Worm (Caenorhabditis elegans) whole organism, L4 larva: ENCODE measurements around the gene kin-30.

ENCODE experiments used
- Y5F2A.4 ChIP-seq: fragments of 200-800 bp; sonication (Bioruptor generic); optimal IDR thresholded peaks from 2 replicates; lab custom pipeline; 2018; ENCODE audit warnings: mild to moderate bottlenecking, missing genetic modification characterization, missing compliant biosample characterization
- ama-1 ChIP-seq: fragments of 150-350 bp; optimal IDR thresholded peaks from 2 replicates; lab custom pipeline; 2014; ENCODE audit warnings: inconsistent platforms, mixed read lengths
- daf-16 ChIP-seq, 3 experiments: sonication (generic microtip); optimal IDR thresholded peaks; 2 replicates each; lab custom pipeline; 2016 to 2017; ENCODE audit warnings: missing genetic modification characterization in 3 of 3, missing genetic modification reagents in 3 of 3, mild to moderate bottlenecking in 2 of 3, missing compliant biosample characterization in 2 of 3, missing biosample characterization in 1 of 3, moderate library complexity in 1 of 3
- dve-1 ChIP-seq: sonication (generic microtip); optimal IDR thresholded peaks from 2 replicates; lab custom pipeline; 2017; ENCODE audit warnings: antibody characterized with exemption, mild to moderate bottlenecking, missing genetic modification characterization, missing compliant biosample characterization; ENCODE audit not compliant: insufficient read depth
- fkh-10 ChIP-seq: fragments of 150-350 bp; optimal IDR thresholded peaks from 2 replicates; lab custom pipeline; 2014; ENCODE audit warnings: missing biosample characterization, missing genetic modification reagents, missing genetic modification characterization
- hlh-30 ChIP-seq: sonication (generic microtip); optimal IDR thresholded peaks from 2 replicates; lab custom pipeline; 2017; ENCODE audit warnings: antibody characterized with exemption, mild to moderate bottlenecking, missing genetic modification characterization, missing compliant biosample characterization; ENCODE audit not compliant: insufficient read depth
- nhr-11 ChIP-seq: fragments of 150-350 bp; optimal IDR thresholded peaks from 2 replicates; lab custom pipeline; 2014; ENCODE audit warnings: missing biosample characterization, missing genetic modification characterization
- nhr-76 ChIP-seq: fragments of 150-350 bp; optimal IDR thresholded peaks from 2 replicates; lab custom pipeline; 2014; ENCODE audit warnings: missing biosample characterization, missing genetic modification characterization
- nhr-77 ChIP-seq: fragments of 150-350 bp; optimal IDR thresholded peaks from 2 replicates; lab custom pipeline; 2014; ENCODE audit warnings: missing biosample characterization, missing genetic modification characterization
- pha-4 ChIP-seq, 2 experiments: fragments of 150-350 bp in 1 of 2; fragments of 200-800 bp in 1 of 2; sonication (Bioruptor generic) in 1 of 2; IDR thresholded peaks in 1 of 2; optimal IDR thresholded peaks in 1 of 2; 2 replicates each; pipeline versions ENCODE4 v1.3.6 to Lab custom; 2014 to 2022; ENCODE audit warnings: missing genetic modification characterization in 2 of 2, missing genetic modification reagents in 2 of 2, missing biosample characterization in 1 of 2, missing compliant biosample characterization in 1 of 2
- saeg-2 ChIP-seq: fragments of 200-800 bp; sonication (Bioruptor generic); IDR thresholded peaks from 2 replicates; pipeline ENCODE4 v1.3.6; 2022; ENCODE audit warnings: missing genetic modification reagents, missing genetic modification characterization, missing compliant biosample characterization
- snpc-1.2 ChIP-seq: fragments of 200-800 bp; sonication (Bioruptor generic); IDR thresholded peaks from 2 replicates; pipeline ENCODE4 v1.3.6; 2022; ENCODE audit warnings: missing genetic modification reagents, missing genetic modification characterization, missing compliant biosample characterization

DNA sequence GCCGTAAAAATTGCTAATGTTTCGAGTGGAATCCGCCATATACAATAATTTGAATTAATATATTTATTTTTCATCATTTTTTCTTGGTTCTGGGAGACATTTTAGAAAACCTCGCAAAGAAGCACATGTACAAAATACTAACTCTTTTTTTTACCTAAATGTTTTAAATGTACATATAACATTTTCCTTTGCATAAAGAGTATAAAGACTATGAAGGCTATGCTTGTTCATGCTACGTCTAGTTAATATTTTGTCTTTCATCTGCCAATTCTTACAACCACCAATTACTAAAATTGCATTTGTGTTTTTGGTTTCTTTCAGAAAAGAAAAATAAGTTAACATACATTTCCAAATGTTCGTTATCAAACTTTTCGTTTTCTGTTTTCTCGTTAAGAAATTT is 23.2 kb upstream of the kin-30 start, which contains the start of gene irld-25:
- TF ChIP-seq hlh-30 (no peak), snpc-1.2 (GFP tag; lab: Robert Waterston, UW) (no peak), ama-1 (no peak), saeg-2 (GFP tag; lab: Robert Waterston, UW) (no peak), nhr-11 (tag; lab: Kevin White, UChicago) (no peak), fkh-10 (GFP tag; lab: Kevin White, UChicago) (no peak), nhr-77 (tag; lab: Kevin White, UChicago) (no peak), Y5F2A.4 (GFP tag; lab: Kevin White, UChicago) (no peak), dve-1 (tag; lab: Kevin White, UChicago) (no peak), nhr-76 (tag; lab: Kevin White, UChicago) (no peak), pha-4 (GFP tag; IDR thresholded peaks at IDR 0.05; lab: Robert Waterston, UW) (no peak), pha-4 (tag; optimal IDR thresholded peaks at IDR 0.05; lab: Kevin White, UChicago) (no peak), daf-16 (GFP tag; optimal IDR thresholded peaks at IDR 0.05; lab: Kevin White, UChicago) (no peak), daf-16 (tag; optimal IDR thresholded peaks at IDR 0.05; lab: Kevin White, UChicago) (no peak)
